Worm (Caenorhabditis elegans): ENCODE measurements around the gene T05G5.5.

T05G5.5 gene

DNA sequence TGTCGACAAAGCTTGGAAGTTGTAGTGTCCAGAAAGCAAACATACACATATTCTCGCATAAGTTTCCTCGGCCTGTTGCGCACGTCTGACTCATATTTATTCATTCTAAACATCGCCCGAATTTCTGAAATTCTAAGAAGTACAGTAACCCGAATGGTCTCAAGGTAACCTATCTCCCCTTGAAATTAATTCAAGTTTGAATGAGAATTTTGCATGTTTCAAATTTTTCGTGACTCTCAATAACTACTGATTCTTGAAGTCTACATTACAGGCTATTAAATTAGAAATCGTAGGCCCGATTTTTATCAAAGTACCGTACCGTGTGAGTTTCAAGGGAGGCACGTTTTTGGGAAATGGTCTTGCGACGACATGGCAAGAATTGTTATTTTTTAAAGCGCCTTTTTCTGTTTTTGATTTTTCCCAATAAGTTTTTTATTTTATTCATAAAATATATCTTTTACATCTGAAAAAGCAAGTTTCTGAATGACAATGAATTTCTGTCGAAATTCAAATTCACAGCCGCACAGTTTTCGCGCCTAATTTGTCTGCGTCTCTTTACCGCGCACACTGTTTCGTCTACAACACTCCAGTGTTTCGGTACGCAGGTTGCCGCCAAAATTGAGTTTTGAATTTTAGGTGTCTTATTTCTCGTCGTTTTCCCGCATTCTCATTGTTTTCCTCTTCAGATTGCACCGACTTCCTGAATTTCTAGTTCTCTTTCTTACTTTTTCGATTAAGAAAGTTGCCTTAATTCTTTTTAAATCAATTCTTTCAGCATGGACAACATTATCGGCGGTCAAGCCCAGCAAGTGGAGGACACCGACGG lies 42.6 kb upstream of the T05G5.5 start, which contains the start of the genes R10E11.9 and mcm-6 (continued):
- TF ChIP-seq ama-1 (optimal IDR thresholded peaks at IDR 0.05) = no peak
- TF ChIP-seq ama-1 (GFP tag; optimal IDR thresholded peaks at IDR 0.05) = no peak
- TF ChIP-seq nfya-2 (GFP tag; IDR thresholded peaks at IDR 0.05) = no peak
- TF ChIP-seq atf-7 (tag; optimal IDR thresholded peaks at IDR 0.05) = no peak
- no peak for TF ChIP-seq unc-62 (GFP tag; optimal IDR thresholded peaks at IDR 0.05)
- TF ChIP-seq F22D6.2 (tag; optimal IDR thresholded peaks at IDR 0.05) = no peak
- TF ChIP-seq T26A5.8 (tag; optimal IDR thresholded peaks at IDR 0.05) = no peak
- no peak for TF ChIP-seq Y53F4B.3 (GFP tag; IDR thresholded peaks at IDR 0.05)
- TF ChIP-seq somi-1 (GFP tag; optimal IDR thresholded peaks at IDR 0.05) = no peak
- no peak for TF ChIP-seq cebp-2 (GFP tag; IDR thresholded peaks at IDR 0.05)
- TF ChIP-seq attf-3 (GFP tag; conservative IDR thresholded peaks at IDR 0.05) = no peak

DNA sequence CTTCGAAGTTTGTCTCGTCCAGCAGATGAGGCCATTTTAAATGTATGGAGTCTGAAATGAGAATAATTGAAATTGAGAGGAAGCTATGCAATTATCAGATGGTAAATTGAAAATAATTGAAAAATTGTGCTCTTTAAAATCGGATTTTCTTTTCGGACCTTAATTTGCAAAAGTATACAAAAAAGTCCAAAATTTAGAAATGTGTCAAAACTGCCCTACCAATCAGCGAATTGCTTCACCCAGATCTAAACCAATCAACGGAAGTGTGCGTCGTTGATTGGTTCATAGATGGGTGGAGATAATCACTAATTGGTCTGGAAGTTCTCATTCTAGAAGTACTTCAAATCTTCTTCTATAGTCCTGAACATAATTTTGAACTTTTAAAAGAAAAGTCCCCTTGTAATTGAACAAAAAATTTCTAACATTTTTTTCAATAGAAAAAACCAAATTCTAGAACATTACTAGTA lies 38.4 kb upstream of the T05G5.5 start, which contains the start of gene R10E11.5:
R10E11.5 (minus strand) TSS at position 51 of the 467 bp plus-strand sequence.
- TF ChIP-seq zim-3 (tag; optimal IDR thresholded peaks at IDR 0.05) (no peak), nhr-80 (tag; optimal IDR thresholded peaks at IDR 0.05) (no peak), aptf-3 (GFP tag; IDR thresholded peaks at IDR 0.05) (no peak), gei-17 (GFP tag; optimal IDR thresholded peaks at IDR 0.05) (no peak), C06A6.2 (GFP tag; conservative IDR thresholded peaks at IDR 0.05) (no peak), ets-4 (GFP tag; optimal IDR thresholded peaks at IDR 0.05) (no peak), nfyb-1 (GFP tag; IDR thresholded peaks at IDR 0.05) (no peak), unc-130 (GFP tag; optimal IDR thresholded peaks at IDR 0.05) (no peak), somi-1 (GFP tag; optimal IDR thresholded peaks at IDR 0.05) (no peak), atf-7 (tag; optimal IDR thresholded peaks at IDR 0.05) (no peak)

DNA sequence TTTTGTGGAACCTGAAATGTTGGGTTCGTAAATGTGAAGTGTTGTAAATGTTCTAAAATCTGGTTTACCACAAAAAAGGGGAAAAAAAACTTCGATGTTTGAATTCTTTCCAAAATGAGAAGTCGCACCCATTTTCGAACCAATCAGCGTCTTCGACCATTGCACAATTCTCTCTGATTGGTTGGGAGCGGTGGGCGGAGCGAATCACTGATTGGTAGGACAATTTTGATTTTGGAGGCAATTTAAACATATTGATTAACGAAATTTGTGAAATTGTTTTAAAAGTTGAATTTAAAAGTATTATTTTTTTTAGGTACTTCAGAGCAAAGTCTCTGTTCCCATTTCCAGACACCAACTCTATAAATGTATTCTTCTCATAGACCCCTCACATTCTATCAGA lies 37.9 kb upstream of the T05G5.5 start:
- TF ChIP-seq Y67H2A.10 (GFP tag; conservative IDR thresholded peaks at IDR 0.05) (no peak), ceh-40 (GFP tag; IDR thresholded peaks at IDR 0.05) (no peak), F37B4.10 (GFP tag; IDR thresholded peaks at IDR 0.05) (no peak), dpl-1 (GFP tag; optimal IDR thresholded peaks at IDR 0.05) (no peak), chd-7 (tag; optimal IDR thresholded peaks at IDR 0.05) (no peak), sptf-2 (GFP tag; optimal IDR thresholded peaks at IDR 0.05) (no peak), rpc-1 (optimal IDR thresholded peaks at IDR 0.05) (no peak), rpc-1 (tag; optimal IDR thresholded peaks at IDR 0.05) (no peak), lin-54 (GFP tag; optimal IDR thresholded peaks at IDR 0.05) (no peak), B0035.1 (tag; optimal IDR thresholded peaks at IDR 0.05) (no peak), sdz-38 (tag; optimal IDR thresholded peaks at IDR 0.05) (no peak), B0019.2 (GFP tag; conservative IDR thresholded peaks at IDR 0.05) (no peak), dox-1 (GFP tag; IDR thresholded peaks at IDR 0.05) (no peak), rcor-1 (GFP tag; IDR thresholded peaks at IDR 0.05) (no peak), hmg-1.2 (GFP tag; IDR thresholded peaks at IDR 0.05) (no peak), D2030.7 (GFP tag; IDR thresholded peaks at IDR 0.05) (no peak), cebp-1 (GFP tag; IDR thresholded peaks at IDR 0.05) (no peak), cebp-1 (tag; optimal IDR thresholded peaks at IDR 0.05) (no peak), lsl-1 (GFP tag; optimal IDR thresholded peaks at IDR 0.05) (no peak)
